Fruit fly (Drosophila melanogaster): ENCODE data around the gene CG14841.
A peak's percentile ranks its signal among the peaks of the same experiment; 100 is the strongest.

CG14841 gene

DNA sequence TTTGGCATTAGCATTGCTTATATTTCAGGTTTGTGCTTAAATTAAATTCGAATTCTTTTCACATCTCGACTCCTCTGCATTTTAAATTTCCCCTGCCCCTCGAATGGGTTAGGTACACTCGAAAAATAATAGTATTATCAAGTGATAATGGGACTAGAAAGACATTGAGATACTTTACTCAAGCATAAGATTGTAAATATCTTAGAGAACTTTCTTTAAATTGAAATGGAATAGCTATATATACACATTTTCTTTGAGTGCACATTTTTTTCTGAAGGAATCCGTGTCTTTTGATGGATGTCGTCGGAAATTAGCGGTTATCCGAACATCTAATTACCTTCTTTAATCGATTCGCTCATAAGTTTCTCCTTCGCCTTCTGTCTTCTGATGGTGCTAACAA lies 48.8 kb upstream of the CG14841 start (continued):
- TF ChIP-seq tin (GFP tag; optimal IDR thresholded peaks at IDR 0.05) (no peak), Hand (GFP tag; optimal IDR thresholded peaks at IDR 0.05) (no peak), CG8281 (tag; optimal IDR thresholded peaks at IDR 0.05) (no peak), tx (GFP tag; optimal IDR thresholded peaks at IDR 0.05) (no peak), en (GFP tag; optimal IDR thresholded peaks at IDR 0.05) (peak; percentile 16), Blimp-1 (GFP tag; optimal IDR thresholded peaks at IDR 0.05) (peak; percentile 40), CG31388 (GFP tag; optimal IDR thresholded peaks at IDR 0.05) (no peak), Antp (GFP tag; optimal IDR thresholded peaks at IDR 0.05) (no peak), CG34376 (GFP tag; optimal IDR thresholded peaks at IDR 0.05) (no peak), CG11398 (GFP tag; optimal IDR thresholded peaks at IDR 0.05) (no peak), Chrac-16 (GFP tag; optimal IDR thresholded peaks at IDR 0.05) (no peak), Bteb2 (GFP tag; optimal IDR thresholded peaks at IDR 0.05) (no peak), MESR4 (GFP tag; optimal IDR thresholded peaks at IDR 0.05) (no peak), crol (GFP tag; IDR thresholded peaks at IDR 0.05) (no peak), ATbp (GFP tag; optimal IDR thresholded peaks at IDR 0.05) (no peak), Ptx1 (GFP tag; IDR thresholded peaks at IDR 0.05) (peak; percentile 16; the same call in 1 of the 2 replicates), HLH3B (GFP tag; IDR thresholded peaks at IDR 0.05) (no peak), CG7987 (GFP tag; optimal IDR thresholded peaks at IDR 0.05) (no peak), CG2129 (GFP tag; IDR thresholded peaks at IDR 0.05; ENCODE audit: partially characterized antibody) (no peak), HLH54F (GFP tag; optimal IDR thresholded peaks at IDR 0.05) (no peak), crp (GFP tag; optimal IDR thresholded peaks at IDR 0.05) (no peak), tup (GFP tag; optimal IDR thresholded peaks at IDR 0.05) (no peak), CG15514 (GFP tag; optimal IDR thresholded peaks at IDR 0.05) (no peak), CG18476 (GFP tag; optimal IDR thresholded peaks at IDR 0.05) (peak; percentile 3), unpg (GFP tag; optimal IDR thresholded peaks at IDR 0.05) (no peak), CG13624 (GFP tag; optimal IDR thresholded peaks at IDR 0.05) (no peak), YL-1 (GFP tag; optimal IDR thresholded peaks at IDR 0.05) (no peak), Atf6 (GFP tag; IDR thresholded peaks at IDR 0.05) (no peak), CG9727 (GFP tag; optimal IDR thresholded peaks at IDR 0.05) (peak; percentile 25), CG8290 (GFP tag; optimal IDR thresholded peaks at IDR 0.05) (no peak), CG8290 (tag; optimal IDR thresholded peaks at IDR 0.05) (no peak), CG31441 (GFP tag; IDR thresholded peaks at IDR 0.05) (no peak), maf-S (GFP tag; optimal IDR thresholded peaks at IDR 0.05) (no peak), cad (GFP tag; optimal IDR thresholded peaks at IDR 0.05) (no peak), Mad (GFP tag; optimal IDR thresholded peaks at IDR 0.05) (no peak), CG15073 (GFP tag; optimal IDR thresholded peaks at IDR 0.05) (no peak), CG17802 (tag; optimal IDR thresholded peaks at IDR 0.05) (no peak), scrt (GFP tag; optimal IDR thresholded peaks at IDR 0.05) (no peak), fd96Cb (tag; optimal IDR thresholded peaks at IDR 0.05) (no peak), Oaz (GFP tag; IDR thresholded peaks at IDR 0.05) (no peak), phol (tag; optimal IDR thresholded peaks at IDR 0.05) (peak; percentile 1), emc (GFP tag; optimal IDR thresholded peaks at IDR 0.05) (no peak), bsh (GFP tag; optimal IDR thresholded peaks at IDR 0.05) (peak in 1 of 2 experiments; percentile 46), Bdp1 (GFP tag; optimal IDR thresholded peaks at IDR 0.05) (no peak), CG3726 (GFP tag; IDR thresholded peaks at IDR 0.05) (no peak), chif (GFP tag; optimal IDR thresholded peaks at IDR 0.05) (no peak), CG17328 (GFP tag; IDR thresholded peaks at IDR 0.05) (no peak), amos (GFP tag; IDR thresholded peaks at IDR 0.05; ENCODE audit: partially characterized antibody) (no peak), Max (GFP tag; optimal IDR thresholded peaks at IDR 0.05) (no peak), yki (optimal IDR thresholded peaks at IDR 0.05) (no peak), CG10462 (GFP tag; optimal IDR thresholded peaks at IDR 0.05) (no peak), Atf3 (GFP tag; optimal IDR thresholded peaks at IDR 0.05) (no peak)

Measured in whole organism, embryonic.